Worm (Caenorhabditis elegans): ENCODE data around the gene ipla-3.
A peak's percentile ranks its signal among the peaks of the same experiment; 100 is the strongest.

ipla-3 gene

DNA sequence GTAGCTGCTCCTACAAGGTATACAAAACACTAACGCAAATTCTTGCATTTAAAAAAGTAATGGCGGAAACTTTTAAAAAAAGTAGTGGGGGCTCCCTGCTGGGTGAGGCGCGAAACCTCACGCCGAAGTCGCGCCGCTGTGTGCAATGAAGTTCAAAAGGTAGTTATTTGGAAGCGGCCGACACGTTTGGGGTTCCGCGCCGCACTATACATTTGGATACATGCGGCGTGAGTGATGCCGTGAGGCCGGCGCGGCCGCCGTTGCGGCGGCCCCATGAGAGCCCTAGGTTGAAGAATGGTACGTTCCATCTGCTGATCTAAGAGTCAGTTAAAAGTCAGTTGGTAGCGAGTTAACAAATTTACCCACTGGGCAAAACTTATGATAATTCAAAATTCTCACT, 47.2 kb downstream of the ipla-3 start:
- TF ChIP-seq ham-2 (GFP tag; optimal IDR thresholded peaks at IDR 0.05) = no peak
- TF ChIP-seq sptf-1 (tag; optimal IDR thresholded peaks at IDR 0.05) = no peak
- no peak for TF ChIP-seq ces-1 (GFP tag; optimal IDR thresholded peaks at IDR 0.05)
- TF ChIP-seq nhr-2 (tag; optimal IDR thresholded peaks at IDR 0.05) = no peak
- no peak for TF ChIP-seq M03D4.4 (tag; optimal IDR thresholded peaks at IDR 0.05)
- TF ChIP-seq mep-1 (tag; optimal IDR thresholded peaks at IDR 0.05) = no peak
- no peak for TF ChIP-seq lin-13 (tag; optimal IDR thresholded peaks at IDR 0.05)
- TF ChIP-seq ceh-83 (GFP tag; optimal IDR thresholded peaks at IDR 0.05) = no peak
- no peak for TF ChIP-seq nhr-76 (tag; optimal IDR thresholded peaks at IDR 0.05)

DNA sequence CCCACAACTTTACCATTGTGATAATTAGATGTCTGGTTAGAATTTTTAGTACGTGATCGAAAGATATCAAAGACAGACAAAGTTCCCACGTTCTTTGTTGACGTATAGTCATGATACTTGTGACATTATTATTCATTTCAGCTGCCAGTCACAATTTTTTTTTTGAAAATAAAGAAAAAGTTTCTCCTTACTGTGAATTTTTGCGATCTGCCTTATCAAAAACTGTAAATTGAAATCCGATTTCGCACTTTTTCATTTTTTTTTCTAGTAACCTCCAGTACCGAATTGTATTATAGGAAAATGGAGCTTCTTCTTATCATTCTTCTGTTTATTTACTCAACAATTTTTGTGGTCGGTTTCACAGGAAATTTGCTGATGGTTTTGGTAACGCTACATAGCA, 48.0 kb downstream of the ipla-3 start, which contains the start of gene srsx-35:
Gene srsx-35 (plus strand): TSS at position 301 of the 400 bp plus-strand sequence.
- TF ChIP-seq zip-8 (tag; optimal IDR thresholded peaks at IDR 0.05) = no peak
- no peak for TF ChIP-seq ceh-43 (GFP tag; optimal IDR thresholded peaks at IDR 0.05)
- no peak for TF ChIP-seq hlh-1 (tag; optimal IDR thresholded peaks at IDR 0.05)
- no peak for TF ChIP-seq unc-39 (tag; optimal IDR thresholded peaks at IDR 0.05)
- TF ChIP-seq lin-32 (GFP tag; optimal IDR thresholded peaks at IDR 0.05) = no peak
- no peak for TF ChIP-seq unc-120 (tag; optimal IDR thresholded peaks at IDR 0.05; ENCODE audit: poor library complexity, severe bottlenecking)
- TF ChIP-seq bed-3 (GFP tag; optimal IDR thresholded peaks at IDR 0.05) = no peak
- no peak for TF ChIP-seq tbx-8 (GFP tag; optimal IDR thresholded peaks at IDR 0.05)
- no peak for TF ChIP-seq nhr-28 (tag; optimal IDR thresholded peaks at IDR 0.05)
- TF ChIP-seq ceh-83 (GFP tag; optimal IDR thresholded peaks at IDR 0.05) = no peak
- no peak for TF ChIP-seq nhr-76 (tag; optimal IDR thresholded peaks at IDR 0.05)
- TF ChIP-seq mls-2 (tag; optimal IDR thresholded peaks at IDR 0.05) = no peak
- no peak for TF ChIP-seq ham-2 (GFP tag; optimal IDR thresholded peaks at IDR 0.05)
- TF ChIP-seq mab-5 (tag; optimal IDR thresholded peaks at IDR 0.05) = no peak
- TF ChIP-seq elt-3 (tag; optimal IDR thresholded peaks at IDR 0.05) = no peak

DNA sequence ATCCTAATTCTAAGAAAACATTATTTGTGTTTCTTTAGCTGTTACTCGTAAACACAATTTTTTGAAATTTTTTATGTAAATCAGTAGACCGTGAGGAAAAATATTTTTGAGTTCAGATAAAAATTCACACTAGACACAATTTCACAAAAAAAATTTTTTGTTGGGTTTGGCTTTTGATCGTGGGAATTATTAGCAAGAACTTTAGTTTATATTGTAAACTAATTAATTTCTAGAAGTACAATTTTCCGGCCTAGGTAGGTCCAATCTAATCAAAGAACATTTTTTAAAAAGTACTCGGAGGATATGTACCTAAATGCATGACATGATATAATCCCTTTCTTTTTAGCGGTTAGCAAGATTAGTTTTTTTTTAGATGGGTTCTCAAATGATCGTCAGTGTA, 48.9 kb downstream of the ipla-3 start:
- TF ChIP-seq cnd-1 (tag; optimal IDR thresholded peaks at IDR 0.05) (no peak), ceh-43 (GFP tag; optimal IDR thresholded peaks at IDR 0.05) (no peak), nhr-237 (tag; optimal IDR thresholded peaks at IDR 0.05) (no peak), ces-1 (GFP tag; optimal IDR thresholded peaks at IDR 0.05) (no peak), M03D4.4 (tag; optimal IDR thresholded peaks at IDR 0.05) (no peak), lin-32 (GFP tag; optimal IDR thresholded peaks at IDR 0.05) (no peak), ceh-39 (tag; optimal IDR thresholded peaks at IDR 0.05) (no peak), mls-2 (tag; optimal IDR thresholded peaks at IDR 0.05) (no peak), flh-1 (GFP tag; optimal IDR thresholded peaks at IDR 0.05) (no peak), ztf-11 (tag; optimal IDR thresholded peaks at IDR 0.05) (no peak), lin-13 (tag; optimal IDR thresholded peaks at IDR 0.05) (no peak), nhr-76 (tag; optimal IDR thresholded peaks at IDR 0.05) (no peak), elt-1 (tag; optimal IDR thresholded peaks at IDR 0.05; ENCODE audit: borderline replicate concordance, insufficient read depth) (no peak), zip-8 (tag; optimal IDR thresholded peaks at IDR 0.05) (no peak), nhr-2 (tag; optimal IDR thresholded peaks at IDR 0.05) (no peak), nhr-28 (tag; optimal IDR thresholded peaks at IDR 0.05) (no peak), snpc-4 (tag; optimal IDR thresholded peaks at IDR 0.05) (no peak)

DNA sequence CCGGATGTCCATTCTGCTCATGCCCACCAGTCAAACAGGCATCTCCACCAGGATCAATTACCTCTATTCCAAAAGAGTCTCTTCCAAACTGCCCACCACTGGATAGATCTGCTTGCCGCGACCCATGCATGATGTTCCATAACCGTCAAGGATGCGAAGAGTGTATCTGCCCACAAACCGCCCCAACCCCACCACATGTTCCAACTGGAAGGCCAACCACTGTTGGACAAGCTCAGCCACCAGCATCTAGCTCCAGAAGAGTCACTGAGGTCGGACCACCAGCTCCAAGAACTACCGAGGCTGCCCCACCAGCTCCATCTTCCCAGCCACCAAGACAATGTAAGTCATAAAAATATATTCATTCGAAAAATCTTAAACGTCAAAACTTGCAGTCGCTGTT, 58.4 kb downstream of the ipla-3 start:
- TF ChIP-seq sem-2 (GFP tag; optimal IDR thresholded peaks at IDR 0.05) = peak; percentile 14
- no peak for TF ChIP-seq lin-32 (GFP tag; optimal IDR thresholded peaks at IDR 0.05)

All from whole organism, mixed stage, embryonic.